Fruit fly (Drosophila melanogaster): ENCODE measurements around the gene kuz.

Gene kuz

DNA sequence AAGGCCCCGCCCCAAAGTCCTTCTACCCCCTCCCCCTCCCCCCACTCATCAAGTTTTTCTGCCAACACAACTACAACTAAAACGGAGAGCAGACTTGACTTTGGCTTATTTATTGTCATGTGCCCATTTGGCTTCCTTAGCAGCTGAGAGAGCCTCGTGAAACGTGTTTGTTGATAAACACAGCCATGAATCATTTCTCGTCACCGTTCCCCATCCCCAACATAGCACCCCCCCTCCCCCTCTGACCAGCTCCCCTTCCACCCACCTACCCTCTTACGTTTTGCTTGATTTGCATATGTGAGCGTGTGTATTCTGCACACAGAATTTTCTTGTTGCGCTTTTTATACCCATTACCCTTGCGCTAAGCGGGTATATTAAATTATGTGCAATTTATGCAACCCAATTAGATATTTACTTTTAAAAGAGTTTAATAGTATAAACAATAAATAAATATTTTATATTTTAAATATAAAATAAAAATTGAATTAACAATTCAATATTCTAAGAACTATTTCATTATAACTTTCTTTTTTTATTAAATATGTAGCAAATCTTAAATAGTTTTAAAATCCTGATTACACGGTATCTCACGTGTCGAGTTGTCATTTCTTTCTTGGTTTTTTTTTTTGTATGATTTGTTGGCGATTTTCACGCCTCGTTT, 22.0 kb downstream of the kuz start (continued):
- TF ChIP-seq Bteb2 (GFP tag; optimal IDR thresholded peaks at IDR 0.05) (no peak), tll (GFP tag; optimal IDR thresholded peaks at IDR 0.05) (no peak), NC2β (GFP tag; optimal IDR thresholded peaks at IDR 0.05) (no peak), ftz-f1 (GFP tag; optimal IDR thresholded peaks at IDR 0.05) (no peak), CG6689 (GFP tag; IDR thresholded peaks at IDR 0.05) (peak; percentile 50), CG12391 (tag; optimal IDR thresholded peaks at IDR 0.05) (peak; percentile 26), CG18599 (GFP tag; optimal IDR thresholded peaks at IDR 0.05) (peak; percentile 21), pan (optimal IDR thresholded peaks at IDR 0.05) (no peak), pan (GFP tag; optimal IDR thresholded peaks at IDR 0.05 in 1 of 2, IDR thresholded peaks at IDR 0.05 in 1 of 2) (peak in 1 of 2 experiments; percentile 20), Fer3 (tag; optimal IDR thresholded peaks at IDR 0.05) (peak; percentile 5), hb (GFP tag; IDR thresholded peaks at IDR 0.05; ENCODE audit: partially characterized antibody) (no peak), Oli (tag; optimal IDR thresholded peaks at IDR 0.05) (peak; percentile 26), scrt (GFP tag; optimal IDR thresholded peaks at IDR 0.05) (peak; percentile 32), HmgZ (tag; optimal IDR thresholded peaks at IDR 0.05) (no peak), CG11696 (GFP tag; IDR thresholded peaks at IDR 0.05) (no peak), Adf1 (GFP tag; IDR thresholded peaks at IDR 0.05) (no peak), Stat92E (GFP tag; optimal IDR thresholded peaks at IDR 0.05) (no peak), CG34376 (GFP tag; optimal IDR thresholded peaks at IDR 0.05) (no peak), CG10979 (tag; optimal IDR thresholded peaks at IDR 0.05) (peak; percentile 15), rib (GFP tag; IDR thresholded peaks at IDR 0.05) (no peak), Dp (GFP tag; optimal IDR thresholded peaks at IDR 0.05) (no peak), lov (optimal IDR thresholded peaks at IDR 0.05) (no peak), lov (GFP tag; IDR thresholded peaks at IDR 0.05) (no peak), ara (GFP tag; IDR thresholded peaks at IDR 0.05) (no peak), CG2712 (tag; optimal IDR thresholded peaks at IDR 0.05) (peak; percentile 50)

DNA sequence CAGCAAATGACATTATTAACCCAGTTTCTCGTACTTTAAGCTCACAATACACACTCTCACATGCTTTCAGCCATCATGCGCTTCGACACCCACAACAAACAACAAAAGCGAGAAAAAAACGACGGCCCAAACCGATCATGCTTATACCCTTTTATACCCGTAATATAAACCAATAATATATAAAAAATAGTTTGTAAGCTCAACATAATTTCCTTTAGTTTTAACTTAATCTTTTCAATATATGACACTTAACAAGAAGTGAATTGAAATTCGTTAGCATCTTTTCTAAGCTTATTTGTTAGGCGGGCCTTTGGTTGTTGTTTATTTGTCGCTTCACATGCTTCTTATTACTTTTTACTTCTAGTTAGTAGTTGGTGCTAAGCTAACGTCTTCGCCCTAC, 36.7 kb downstream of the kuz start:
- TF ChIP-seq CG3065 (GFP tag; optimal IDR thresholded peaks at IDR 0.05) (no peak), Dip3 (GFP tag; optimal IDR thresholded peaks at IDR 0.05) (no peak), gem (tag; optimal IDR thresholded peaks at IDR 0.05) (peak; percentile 1), pan (optimal IDR thresholded peaks at IDR 0.05) (no peak), pan (GFP tag; optimal IDR thresholded peaks at IDR 0.05 in 1 of 2, IDR thresholded peaks at IDR 0.05 in 1 of 2) (peak in 1 of 2 experiments; percentile 29), Gug (GFP tag; IDR thresholded peaks at IDR 0.05) (no peak), D19A (tag; optimal IDR thresholded peaks at IDR 0.05) (peak; percentile 76), CG11085 (GFP tag; IDR thresholded peaks at IDR 0.05) (no peak), CG12744 (GFP tag; optimal IDR thresholded peaks at IDR 0.05) (no peak), Bteb2 (GFP tag; optimal IDR thresholded peaks at IDR 0.05) (no peak)

DNA sequence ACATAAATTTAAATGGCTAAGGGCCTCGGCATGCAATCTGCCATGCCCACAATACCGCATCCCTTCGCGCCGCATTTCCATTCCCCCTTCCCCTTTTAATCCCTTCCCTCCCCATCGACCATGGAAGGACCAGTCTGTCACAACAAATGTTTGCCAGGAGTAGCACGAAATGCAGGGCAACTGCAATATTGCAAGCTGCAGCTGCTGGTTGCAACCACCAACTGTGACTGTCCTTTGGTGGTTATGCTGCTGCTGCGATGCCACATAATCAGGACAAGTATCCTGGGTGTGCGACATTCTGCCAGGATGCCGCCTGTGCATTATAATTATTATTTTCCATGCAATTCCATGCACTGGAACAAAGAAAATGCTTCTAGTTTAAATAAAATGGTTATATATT, 41.5 kb downstream of the kuz start:
- TF ChIP-seq pros (GFP tag; optimal IDR thresholded peaks at IDR 0.05): peak; percentile 44
- peak; percentile 88 for TF ChIP-seq Neu2 (GFP tag; optimal IDR thresholded peaks at IDR 0.05; ENCODE audit: borderline replicate concordance)
- no peak for TF ChIP-seq stc (GFP tag; IDR thresholded peaks at IDR 0.05)
- no peak for TF ChIP-seq MBD-R2 (GFP tag; IDR thresholded peaks at IDR 0.05)
- TF ChIP-seq Med (GFP tag): no peak
- peak; percentile 27 for TF ChIP-seq nerfin-1 (tag; optimal IDR thresholded peaks at IDR 0.05)
- peak; percentile 71 for TF ChIP-seq Kr (GFP tag; optimal IDR thresholded peaks at IDR 0.05)
- 0 out of 3 replicates have a peak, but pooled peaks have one; percentile 40 for TF ChIP-seq ase (GFP tag; IDR thresholded peaks at IDR 0.05)
- TF ChIP-seq twi (tag; optimal IDR thresholded peaks at IDR 0.05): peak; percentile 58
- no peak for TF ChIP-seq sima (GFP tag; optimal IDR thresholded peaks at IDR 0.05)
